Worm (Caenorhabditis elegans) whole organism, L3 larva: ENCODE results near the gene Y67A10A.7.

Experiments
- aly-2 ChIP-seq: fragments of 150-350 bp; optimal IDR thresholded peaks from 2 replicates; lab custom pipeline; 2014; ENCODE audit warnings: missing biosample characterization, missing genetic modification characterization
- ama-1 ChIP-seq: fragments of 150-350 bp; optimal IDR thresholded peaks from 2 replicates; lab custom pipeline; 2018
- ceh-16 ChIP-seq: sonication (generic microtip); optimal IDR thresholded peaks from 2 replicates; lab custom pipeline; 2017; ENCODE audit warnings: missing biosample characterization, missing genetic modification characterization
- elt-1 ChIP-seq: fragments of 150-350 bp; optimal IDR thresholded peaks from 2 replicates; lab custom pipeline; 2014; ENCODE audit warnings: missing biosample characterization, missing genetic modification characterization
- elt-2 ChIP-seq: sonication (generic microtip); optimal IDR thresholded peaks from 2 replicates; lab custom pipeline; 2016; ENCODE audit warnings: missing genetic modification reagents, mild to moderate bottlenecking, missing genetic modification characterization, missing compliant biosample characterization
- fos-1 ChIP-seq: fragments of 150-350 bp; optimal IDR thresholded peaks from 2 replicates; lab custom pipeline; 2014; ENCODE audit warnings: missing biosample characterization, missing genetic modification characterization
- jun-1 ChIP-seq: fragments of 150-350 bp; optimal IDR thresholded peaks from 2 replicates; lab custom pipeline; 2014; ENCODE audit warnings: missing biosample characterization, missing genetic modification reagents, missing genetic modification characterization
- lin-39 ChIP-seq: fragments of 150-350 bp; optimal IDR thresholded peaks from 2 replicates; lab custom pipeline; 2018; ENCODE audit warnings: missing biosample characterization, missing genetic modification reagents, missing genetic modification characterization
- lsy-12 ChIP-seq: sonication (generic microtip); optimal IDR thresholded peaks from 2 replicates; lab custom pipeline; 2016; ENCODE audit warnings: mild to moderate bottlenecking, missing genetic modification characterization, missing compliant biosample characterization
- nfya-1 ChIP-seq: sonication (generic microtip); optimal IDR thresholded peaks from 2 replicates; lab custom pipeline; 2017; ENCODE audit warnings: missing genetic modification characterization, mild to moderate bottlenecking, missing compliant biosample characterization, antibody characterized with exemption, moderate library complexity; ENCODE audit not compliant: insufficient read depth
- nhr-77 ChIP-seq: fragments of 150-350 bp; optimal IDR thresholded peaks from 2 replicates; lab custom pipeline; 2014; ENCODE audit warnings: missing biosample characterization, missing genetic modification characterization
- pqm-1 ChIP-seq: fragments of 150-350 bp; optimal IDR thresholded peaks from 2 replicates; lab custom pipeline; 2017; ENCODE audit warnings: missing biosample characterization, missing genetic modification characterization, inconsistent platforms
- ztf-11 ChIP-seq: fragments of 150-350 bp; optimal IDR thresholded peaks from 2 replicates; lab custom pipeline; 2014; ENCODE audit warnings: missing biosample characterization, missing genetic modification characterization

- TF ChIP-seq elt-1 (no peak), jun-1 (tag; lab: Kevin White, UChicago) (no peak), nhr-77 (tag; lab: Kevin White, UChicago) (no peak), elt-2 (no peak), ztf-11 (no peak), fos-1 (tag; lab: Kevin White, UChicago) (no peak), ceh-16 (no peak), ama-1 (lab: Kevin White, UChicago) (no peak), lsy-12 (no peak), lin-39 (tag; lab: Kevin White, UChicago) (no peak), aly-2 (no peak), pqm-1 (tag; lab: Kevin White, UChicago) (no peak), nfya-1 (tag; lab: Kevin White, UChicago) (no peak)
These were observed 34.7 kb downstream of the Y67A10A.7 start for ce11 chrIV:14408569-14408968.
